Worm (Caenorhabditis elegans): ENCODE measurements around the gene acr-7.

DNA sequence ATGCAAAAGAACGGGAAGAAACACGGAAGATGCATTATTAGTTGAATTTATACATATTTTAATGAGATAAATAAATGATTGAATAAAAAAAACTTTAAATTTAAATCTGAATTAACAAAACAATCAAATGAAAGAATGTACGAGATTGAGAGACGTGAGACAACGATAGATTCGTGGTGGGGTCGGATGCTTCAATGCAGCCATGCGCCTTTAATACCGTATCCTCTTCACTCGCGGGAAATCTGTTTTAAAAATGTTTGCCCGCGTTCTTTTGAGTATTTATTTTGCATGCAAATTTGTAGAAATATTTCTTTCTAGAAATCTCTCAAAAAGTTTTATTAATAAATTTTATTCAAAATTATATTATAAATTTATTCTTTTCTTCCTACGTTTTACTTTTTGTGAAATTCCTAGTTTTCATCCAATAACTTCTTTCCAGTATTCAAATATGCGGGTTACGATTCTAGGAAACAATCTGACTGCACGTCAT, 30.8 kb upstream of the acr-7 start, which contains the start of gene perm-1:
- no peak for TF ChIP-seq ztf-23 (GFP tag; IDR thresholded peaks at IDR 0.05)
- no peak for TF ChIP-seq T22C8.4 (GFP tag; IDR thresholded peaks at IDR 0.05)
- no peak for TF ChIP-seq flt-1 (GFP tag; IDR thresholded peaks at IDR 0.05)
- TF ChIP-seq tab-1 (GFP tag; IDR thresholded peaks at IDR 0.05): no peak
